Fruit fly (Drosophila melanogaster) whole organism, embryonic: ENCODE measurements around the gene PsGEF.
A peak's percentile ranks its signal among the peaks of the same experiment; 100 is the strongest.

Experiments used
- CG11085 ChIP-seq: fragments of 200-800 bp; sonication (Bioruptor generic); IDR thresholded peaks from 2 replicates; pipeline ENCODE4 v1.3.6; 2022; ENCODE audit warnings: missing biosample characterization, missing genetic modification characterization
- CG11456 ChIP-seq: fragments of 200-800 bp; sonication (Bioruptor generic); IDR thresholded peaks from 3 replicates; pipeline ENCODE4 v1.3.6; 2022; ENCODE audit warnings: missing biosample characterization, missing genetic modification characterization
- CG11723 ChIP-seq: fragments of 200-800 bp; sonication (Bioruptor generic); optimal IDR thresholded peaks from 2 replicates; lab custom pipeline; 2017; ENCODE audit warnings: missing biosample characterization, mild to moderate bottlenecking, missing genetic modification characterization
- CG12219 ChIP-seq: fragments of 200-800 bp; sonication (Bioruptor generic); optimal IDR thresholded peaks from 3 replicates; lab custom pipeline; 2018; ENCODE audit warnings: missing biosample characterization, mild to moderate bottlenecking, missing genetic modification characterization
- CG1602 ChIP-seq: fragments of 200-800 bp; sonication (Bioruptor generic); optimal IDR thresholded peaks from 3 replicates; lab custom pipeline; 2016; ENCODE audit warnings: missing biosample characterization, missing genetic modification characterization
- CG2678 ChIP-seq: fragments of 200-800 bp; sonication (Bioruptor generic); optimal IDR thresholded peaks from 3 replicates; lab custom pipeline; 2019; ENCODE audit warnings: missing biosample characterization, mild to moderate bottlenecking, missing genetic modification characterization, moderate library complexity
- CG30431 ChIP-seq: fragments of 200-800 bp; sonication (Bioruptor generic); optimal IDR thresholded peaks from 2 replicates; lab custom pipeline; 2017; ENCODE audit warnings: missing biosample characterization, missing genetic modification characterization
- CG3726 ChIP-seq: fragments of 200-800 bp; sonication (Bioruptor generic); IDR thresholded peaks from 3 replicates; pipeline ENCODE4, ENCODE4 v1.3.6; 2022; ENCODE audit warnings: missing biosample characterization, missing genetic modification characterization
- CG4404 ChIP-seq: fragments of 200-800 bp; sonication (Bioruptor generic); IDR thresholded peaks from 2 replicates; pipeline ENCODE4 v1.3.6; 2022; ENCODE audit warnings: missing biosample characterization, missing genetic modification characterization
- CG4617 ChIP-seq: fragments of 200-800 bp; sonication (Bioruptor generic); optimal IDR thresholded peaks from 3 replicates; lab custom pipeline; 2016; ENCODE audit warnings: missing biosample characterization, missing genetic modification characterization, borderline replicate concordance
- CG6272 ChIP-seq: fragments of 200-800 bp; sonication (Bioruptor generic); IDR thresholded peaks from 2 replicates; pipeline ENCODE4 v1.3.6; 2022; ENCODE audit warnings: missing biosample characterization, missing genetic modification characterization
- CG7556 ChIP-seq: fragments of 200-800 bp; sonication (Bioruptor generic); optimal IDR thresholded peaks from 2 replicates; lab custom pipeline; 2017; ENCODE audit warnings: missing biosample characterization, mild to moderate bottlenecking, missing genetic modification characterization
- CG8924 ChIP-seq: fragments of 200-800 bp; optimal IDR thresholded peaks from 3 replicates; lab custom pipeline; 2019; ENCODE audit warnings: missing biosample characterization, mild to moderate bottlenecking, missing genetic modification characterization, moderate library complexity
- CG9727 ChIP-seq: fragments of 200-800 bp; sonication (Bioruptor generic); optimal IDR thresholded peaks from 3 replicates; lab custom pipeline; 2017; ENCODE audit warnings: missing biosample characterization, mild to moderate bottlenecking, missing genetic modification characterization
- CG9797 ChIP-seq: fragments of 200-800 bp; sonication (Bioruptor generic); optimal IDR thresholded peaks from 3 replicates; lab custom pipeline; 2018; ENCODE audit warnings: missing biosample characterization, mild to moderate bottlenecking, missing genetic modification characterization
- Dek ChIP-seq: fragments of 200-800 bp; sonication (Bioruptor generic); optimal IDR thresholded peaks from 3 replicates; lab custom pipeline; 2019; ENCODE audit warnings: missing biosample characterization, mild to moderate bottlenecking, missing genetic modification characterization, moderate library complexity
- Doc3 ChIP-seq: fragments of 200-800 bp; sonication (Bioruptor generic); IDR thresholded peaks from 3 replicates; pipeline ENCODE4 v1.3.6; 2022; ENCODE audit warnings: missing biosample characterization, missing genetic modification characterization; ENCODE audit not compliant: partially characterized antibody
- Elba2 ChIP-seq: fragments of 200-800 bp; sonication (Bioruptor generic); optimal IDR thresholded peaks from 3 replicates; lab custom pipeline; 2016; ENCODE audit warnings: missing biosample characterization, missing genetic modification characterization
- Ets97D ChIP-seq: fragments of 200-800 bp; sonication (Bioruptor generic); optimal IDR thresholded peaks from 3 replicates; lab custom pipeline; 2016; ENCODE audit warnings: missing biosample characterization, missing genetic modification characterization
- HLH54F ChIP-seq: fragments of 200-800 bp; sonication (Bioruptor generic); optimal IDR thresholded peaks from 3 replicates; lab custom pipeline; 2016; ENCODE audit warnings: missing biosample characterization, missing genetic modification characterization
- Hr3 ChIP-seq: fragments of 200-800 bp; sonication (Bioruptor generic); optimal IDR thresholded peaks from 3 replicates; lab custom pipeline; 2016; ENCODE audit warnings: missing biosample characterization, missing genetic modification characterization
- MBD-R2 ChIP-seq: fragments of 200-800 bp; sonication (Bioruptor generic); IDR thresholded peaks from 2 replicates; pipeline ENCODE4 v1.3.6; 2022; ENCODE audit warnings: missing biosample characterization, missing genetic modification characterization
- MTF-1 ChIP-seq: fragments of 200-800 bp; sonication (Bioruptor generic); optimal IDR thresholded peaks from 2 replicates; lab custom pipeline; 2018; ENCODE audit warnings: missing biosample characterization, mild to moderate bottlenecking, missing genetic modification characterization, borderline replicate concordance
- Mes4 ChIP-seq: fragments of 200-800 bp; sonication (Bioruptor generic); optimal IDR thresholded peaks from 2 replicates; lab custom pipeline; 2016; ENCODE audit warnings: missing biosample characterization, missing genetic modification characterization
- NK7.1 ChIP-seq: fragments of 200-800 bp; sonication (Bioruptor generic); optimal IDR thresholded peaks from 3 replicates; lab custom pipeline; 2016; ENCODE audit warnings: missing biosample characterization, missing genetic modification characterization
- Nf-YA ChIP-seq: fragments of 200-800 bp; sonication (Bioruptor generic); IDR thresholded peaks from 2 replicates; pipeline ENCODE4 v1.3.6; 2022; ENCODE audit warnings: missing biosample characterization, missing genetic modification characterization
- Oaz ChIP-seq: fragments of 200-800 bp; sonication (Bioruptor generic); IDR thresholded peaks from 2 replicates; pipeline ENCODE4 v1.3.6; 2022; ENCODE audit warnings: missing biosample characterization, missing genetic modification characterization
- Ravus ChIP-seq: fragments of 200-800 bp; sonication (Bioruptor generic); IDR thresholded peaks from 2 replicates; pipeline ENCODE4 v1.3.6; 2022; ENCODE audit warnings: missing biosample characterization, missing genetic modification characterization
- aop ChIP-seq: fragments of 200-800 bp; sonication (Bioruptor generic); IDR thresholded peaks from 2 replicates; pipeline ENCODE4 v1.3.6; 2022; ENCODE audit warnings: missing biosample characterization, missing genetic modification characterization
- bowl ChIP-seq: fragments of 200-800 bp; sonication (Bioruptor generic); IDR thresholded peaks from 2 replicates; pipeline ENCODE4 v1.3.6; 2022; ENCODE audit warnings: missing biosample characterization, missing genetic modification characterization
- cato ChIP-seq: fragments of 200-800 bp; sonication (Bioruptor generic); optimal IDR thresholded peaks from 2 replicates; lab custom pipeline; 2016; ENCODE audit warnings: missing biosample characterization, missing genetic modification characterization, borderline replicate concordance
- cg ChIP-seq: fragments of 200-800 bp; sonication (Bioruptor generic); optimal IDR thresholded peaks from 3 replicates; lab custom pipeline; 2019; ENCODE audit warnings: missing biosample characterization, mild to moderate bottlenecking, missing genetic modification characterization, moderate library complexity
- danr ChIP-seq: fragments of 200-800 bp; sonication (Bioruptor generic); IDR thresholded peaks from 2 replicates; pipeline ENCODE4 v1.3.6; 2022; ENCODE audit warnings: missing biosample characterization, missing genetic modification characterization
- eyg ChIP-seq: fragments of 200-800 bp; sonication (Bioruptor generic); optimal IDR thresholded peaks from 3 replicates; lab custom pipeline; 2016; ENCODE audit warnings: missing biosample characterization, missing genetic modification characterization
- ftz-f1 ChIP-seq: fragments of 200-800 bp; sonication (Bioruptor generic); optimal IDR thresholded peaks from 2 replicates; lab custom pipeline; 2016; ENCODE audit warnings: missing biosample characterization, missing genetic modification characterization
- gce ChIP-seq: fragments of 200-800 bp; sonication (Bioruptor generic); IDR thresholded peaks from 3 replicates; pipeline ENCODE4 v1.3.6; 2022; ENCODE audit warnings: missing biosample characterization, missing genetic modification characterization
- gfzf ChIP-seq: fragments of 200-800 bp; sonication (Bioruptor generic); optimal IDR thresholded peaks from 2 replicates; lab custom pipeline; 2016; ENCODE audit warnings: missing biosample characterization, mild to moderate bottlenecking, missing genetic modification characterization, moderate library complexity
- hb ChIP-seq: fragments of 200-800 bp; sonication (Bioruptor generic); IDR thresholded peaks from 3 replicates; pipeline ENCODE4 v1.3.6; 2022; ENCODE audit warnings: missing biosample characterization, missing genetic modification characterization; ENCODE audit not compliant: partially characterized antibody
- kni ChIP-seq: fragments of 200-800 bp; sonication (Bioruptor generic); optimal IDR thresholded peaks from 3 replicates; lab custom pipeline; 2017; ENCODE audit warnings: mild to moderate bottlenecking, missing biosample characterization, missing genetic modification reagents, missing genetic modification characterization
- maf-S ChIP-seq: fragments of 200-800 bp; sonication (Bioruptor generic); optimal IDR thresholded peaks from 2 replicates; lab custom pipeline; 2016; ENCODE audit warnings: missing biosample characterization, missing genetic modification characterization
- nerfin-2 ChIP-seq: fragments of 200-800 bp; sonication (Bioruptor generic); IDR thresholded peaks from 2 replicates; pipeline ENCODE4 v1.3.6; 2022; ENCODE audit warnings: missing biosample characterization, missing genetic modification characterization; ENCODE audit not compliant: partially characterized antibody
- peb ChIP-seq: fragments of 200-800 bp; sonication (Bioruptor generic); IDR thresholded peaks from 2 replicates; pipeline ENCODE4 v1.3.6; 2022; ENCODE audit warnings: missing biosample characterization, missing genetic modification characterization
- sd ChIP-seq: fragments of 200-800 bp; sonication (Bioruptor generic); optimal IDR thresholded peaks from 3 replicates; lab custom pipeline; 2018; ENCODE audit warnings: missing biosample characterization, mild to moderate bottlenecking, missing genetic modification characterization, moderate library complexity
- sens-2 ChIP-seq: fragments of 200-800 bp; sonication (Bioruptor generic); IDR thresholded peaks from 2 replicates; pipeline ENCODE4 v1.3.6; 2022; ENCODE audit warnings: missing biosample characterization, missing genetic modification characterization
- slou ChIP-seq: fragments of 200-800 bp; sonication (Bioruptor generic); optimal IDR thresholded peaks from 3 replicates; lab custom pipeline; 2016; ENCODE audit warnings: missing biosample characterization, missing genetic modification characterization
- ssp ChIP-seq: fragments of 200-800 bp; sonication (Bioruptor generic); IDR thresholded peaks from 2 replicates; pipeline ENCODE4 v1.3.6; 2022; ENCODE audit warnings: missing biosample characterization, missing genetic modification characterization
- stc ChIP-seq: fragments of 200-800 bp; sonication (Bioruptor generic); IDR thresholded peaks from 2 replicates; pipeline ENCODE4 v1.3.6; 2022; ENCODE audit warnings: missing biosample characterization, missing genetic modification characterization
- sug ChIP-seq: fragments of 200-800 bp; optimal IDR thresholded peaks from 2 replicates; lab custom pipeline; 2019; ENCODE audit warnings: missing biosample characterization, mild to moderate bottlenecking, missing genetic modification characterization, moderate library complexity
- tio ChIP-seq: fragments of 200-800 bp; sonication (Bioruptor generic); optimal IDR thresholded peaks from 2 replicates; lab custom pipeline; 2017; ENCODE audit warnings: missing biosample characterization, missing genetic modification characterization, inconsistent platforms
- tx ChIP-seq: fragments of 200-800 bp; sonication (Bioruptor generic); optimal IDR thresholded peaks from 2 replicates; lab custom pipeline; 2016; ENCODE audit warnings: missing biosample characterization, missing genetic modification characterization

Gene PsGEF

DNA sequence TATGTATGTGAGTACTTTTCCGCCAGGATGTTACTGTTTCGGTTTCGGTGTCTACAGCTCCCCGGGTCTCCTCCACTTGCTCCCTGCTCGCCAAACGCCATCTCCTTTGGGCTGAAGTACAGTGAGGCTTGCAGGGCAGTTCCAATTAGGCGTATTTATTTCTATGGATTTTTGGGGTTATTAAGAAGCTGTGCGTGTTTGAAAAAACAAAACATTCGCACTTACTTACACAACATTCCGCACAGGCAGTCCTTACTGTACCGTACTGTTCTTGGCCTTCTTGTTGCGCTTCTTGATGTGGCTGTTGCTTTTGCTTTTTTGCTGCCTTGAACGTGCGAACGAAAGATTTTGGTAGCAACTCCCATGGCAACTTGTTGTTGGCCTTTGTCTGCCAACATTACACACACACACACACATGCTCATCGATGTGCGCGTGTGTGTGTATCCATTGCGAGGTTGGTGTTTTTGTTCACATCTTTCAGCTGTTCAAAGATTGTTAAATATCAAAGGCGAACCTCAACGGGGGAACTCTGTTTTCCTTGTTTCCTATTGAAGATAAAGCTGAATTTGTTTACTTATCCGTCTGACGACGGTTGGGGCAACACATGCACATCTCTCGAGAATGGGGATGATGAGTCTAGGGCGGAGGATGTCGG is 65.4 kb downstream of the PsGEF start (continued):
- TF ChIP-seq sug (tag; lab: Kevin White, UChicago) (no peak), nerfin-2 (GFP tag; lab: Robert Waterston, UW) (no peak), CG6272 (GFP tag; lab: Robert Waterston, UW) (0 out of 2 replicates have a peak, but pooled peaks have one; percentile 16), danr (GFP tag; lab: Robert Waterston, UW) (no peak), CG1602 (peak; percentile 34), tio (peak; percentile 27), CG2678 (tag; lab: Kevin White, UChicago) (peak; percentile 39), Ets97D (no peak), Doc3 (GFP tag; lab: Robert Waterston, UW) (no peak), Nf-YA (no peak), Hr3 (GFP tag; lab: Kevin White, UChicago) (peak; percentile 15), CG11723 (GFP tag; lab: Kevin White, UChicago) (no peak), CG4404 (GFP tag; lab: Robert Waterston, UW) (peak; percentile 67), maf-S (GFP tag; lab: Kevin White, UChicago) (no peak), gce (GFP tag; lab: Robert Waterston, UW) (no peak; the same call in 2 of the 3 replicates), sens-2 (peak; percentile 54; the same call in 1 of the 2 replicates), Dek (tag; lab: Kevin White, UChicago) (peak; percentile 8), kni (GFP tag; lab: Kevin White, UChicago) (no peak), MTF-1 (GFP tag; lab: Kevin White, UChicago) (no peak), bowl (GFP tag; lab: Robert Waterston, UW) (peak; percentile 42; the same call in 1 of the 2 replicates), CG7556 (GFP tag; lab: Kevin White, UChicago) (peak; percentile 57), gfzf (no peak), slou (GFP tag; lab: Kevin White, UChicago) (no peak), tx (GFP tag; lab: Kevin White, UChicago) (no peak), ftz-f1 (GFP tag; lab: Kevin White, UChicago) (no peak), aop (GFP tag; lab: Robert Waterston, UW) (peak; percentile 32; the same call in 1 of the 2 replicates), Ravus (no peak), stc (GFP tag; lab: Robert Waterston, UW) (0 out of 2 replicates have a peak, but pooled peaks have one; percentile 36), CG4617 (GFP tag; lab: Kevin White, UChicago) (peak; percentile 18), MBD-R2 (GFP tag; lab: Robert Waterston, UW) (peak; percentile 27; the same call in 1 of the 2 replicates), sd (tag; lab: Kevin White, UChicago) (no peak), CG3726 (GFP tag; lab: Robert Waterston, UW) (no peak), Oaz (GFP tag; lab: Robert Waterston, UW) (no peak), CG12219 (GFP tag; lab: Kevin White, UChicago) (no peak), NK7.1 (no peak), CG11085 (GFP tag; lab: Robert Waterston, UW) (no peak), CG11456 (GFP tag; lab: Robert Waterston, UW) (peak; percentile 65; the same call in 1 of the 3 replicates), CG9797 (no peak), hb (GFP tag; lab: Robert Waterston, UW) (no peak), peb (GFP tag; lab: Robert Waterston, UW) (no peak), eyg (GFP tag; lab: Kevin White, UChicago) (peak; percentile 8), CG9727 (GFP tag; lab: Kevin White, UChicago) (peak; percentile 15), Mes4 (peak; percentile 33), ssp (peak; percentile 61), CG30431 (GFP tag; lab: Kevin White, UChicago) (peak; percentile 2), cato (GFP tag; lab: Kevin White, UChicago) (no peak), CG8924 (tag; lab: Kevin White, UChicago) (peak; percentile 67), HLH54F (peak; percentile 24), cg (peak; percentile 71), Elba2 (GFP tag; lab: Kevin White, UChicago) (no peak)
